Fruit fly (Drosophila melanogaster): Measurements from ENCODE around the gene Cyp12c1.

Gene Cyp12c1

dm6 chr3L:18672203-18672602 is 13.9 kb downstream of the Cyp12c1 start (continued):
- TF ChIP-seq dan (GFP tag; IDR thresholded peaks at IDR 0.05) (no peak), sob (GFP tag; IDR thresholded peaks at IDR 0.05) (peak; percentile 48; the same call in 1 of the 2 replicates), CG4820 (GFP tag; optimal IDR thresholded peaks at IDR 0.05) (no peak), dmrt99B (tag; optimal IDR thresholded peaks at IDR 0.05) (no peak), unc-4 (GFP tag; IDR thresholded peaks at IDR 0.05; ENCODE audit: partially characterized antibody) (0 out of 2 replicates have a peak, but pooled peaks have one; percentile 11), Elba2 (GFP tag; optimal IDR thresholded peaks at IDR 0.05) (peak; percentile 74), CHES-1-like (GFP tag; optimal IDR thresholded peaks at IDR 0.05) (peak; percentile 28), CG10565 (GFP tag; optimal IDR thresholded peaks at IDR 0.05) (no peak), CG11695 (GFP tag; IDR thresholded peaks at IDR 0.05) (no peak), D19B (GFP tag; optimal IDR thresholded peaks at IDR 0.05) (no peak), chn (GFP tag; optimal IDR thresholded peaks at IDR 0.05) (peak; percentile 10), Doc2 (GFP tag; IDR thresholded peaks at IDR 0.05) (no peak), al (GFP tag; IDR thresholded peaks at IDR 0.05) (0 out of 2 replicates have a peak, but pooled peaks have one; percentile 19), nmo (GFP tag; optimal IDR thresholded peaks at IDR 0.05) (peak; percentile 9), CG11456 (GFP tag; IDR thresholded peaks at IDR 0.05) (no peak), zfh2 (GFP tag; optimal IDR thresholded peaks at IDR 0.05) (peak; percentile 49), E2f2 (GFP tag; IDR thresholded peaks at IDR 0.05) (peak; percentile 47; the same call in 1 of the 2 replicates), Atf3 (GFP tag; optimal IDR thresholded peaks at IDR 0.05) (no peak), CG8924 (tag; optimal IDR thresholded peaks at IDR 0.05) (peak; percentile 3), Myb (GFP tag; optimal IDR thresholded peaks at IDR 0.05) (peak; percentile 40), pzg (GFP tag; optimal IDR thresholded peaks at IDR 0.05) (peak; percentile 51), trem (tag; optimal IDR thresholded peaks at IDR 0.05) (peak; percentile 55), Bgb (GFP tag; IDR thresholded peaks at IDR 0.05; ENCODE audit: partially characterized antibody) (peak; percentile 57), prd (optimal IDR thresholded peaks at IDR 0.05) (no peak), prd (GFP tag; IDR thresholded peaks at IDR 0.05) (peak; percentile 6; the same call in 1 of the 3 replicates), CG4328 (GFP tag; optimal IDR thresholded peaks at IDR 0.05) (no peak), ato (GFP tag; IDR thresholded peaks at IDR 0.05; ENCODE audit: partially characterized antibody) (no peak), ken (GFP tag; IDR thresholded peaks at IDR 0.05) (no peak), ham (GFP tag; IDR thresholded peaks at IDR 0.05) (no peak), scrt (GFP tag; optimal IDR thresholded peaks at IDR 0.05) (peak; percentile 38), stc (GFP tag; IDR thresholded peaks at IDR 0.05) (no peak), dpn (GFP tag; optimal IDR thresholded peaks at IDR 0.05) (peak in 1 of 2 experiments; percentile 29), rib (GFP tag; IDR thresholded peaks at IDR 0.05) (peak; percentile 97), pita (GFP tag; optimal IDR thresholded peaks at IDR 0.05) (no peak), CG1603 (tag; optimal IDR thresholded peaks at IDR 0.05) (peak; percentile 63), CG11247 (GFP tag; IDR thresholded peaks at IDR 0.05) (0 out of 2 replicates have a peak, but pooled peaks have one; percentile 16), btn (GFP tag; optimal IDR thresholded peaks at IDR 0.05) (no peak), CG9727 (GFP tag; optimal IDR thresholded peaks at IDR 0.05) (no peak), CG17328 (GFP tag; IDR thresholded peaks at IDR 0.05) (0 out of 2 replicates have a peak, but pooled peaks have one; percentile 33), nerfin-1 (tag; optimal IDR thresholded peaks at IDR 0.05) (no peak), bigmax (GFP tag; optimal IDR thresholded peaks at IDR 0.05) (peak; percentile 64), Xbp1 (GFP tag; optimal IDR thresholded peaks at IDR 0.05) (peak; percentile 19), Asciz (GFP tag; optimal IDR thresholded peaks at IDR 0.05) (no peak), ftz-f1 (GFP tag; optimal IDR thresholded peaks at IDR 0.05) (peak; percentile 51), danr (GFP tag; IDR thresholded peaks at IDR 0.05) (no peak), CG1233 (GFP tag; optimal IDR thresholded peaks at IDR 0.05) (no peak), Meics (GFP tag; optimal IDR thresholded peaks at IDR 0.05) (peak; percentile 18), CG6272 (GFP tag; IDR thresholded peaks at IDR 0.05) (0 out of 2 replicates have a peak, but pooled peaks have one; percentile 30), CG33213 (GFP tag; optimal IDR thresholded peaks at IDR 0.05) (peak; percentile 14), Rx (GFP tag; IDR thresholded peaks at IDR 0.05) (no peak), pan (optimal IDR thresholded peaks at IDR 0.05) (no peak), pan (GFP tag; optimal IDR thresholded peaks at IDR 0.05 in 1 of 2, IDR thresholded peaks at IDR 0.05 in 1 of 2) (peak in 1 of 2 experiments; percentile 30)

Data from whole organism, embryonic.